Worm (Caenorhabditis elegans) whole organism, L4 larva: Measurements from ENCODE around the gene vps-15.

Experiments
- ama-1 ChIP-seq: fragments of 150-350 bp; optimal IDR thresholded peaks from 2 replicates; lab custom pipeline; 2014; ENCODE audit warnings: inconsistent platforms, mixed read lengths
- hlh-30 ChIP-seq: sonication (generic microtip); optimal IDR thresholded peaks from 2 replicates; lab custom pipeline; 2017; ENCODE audit warnings: antibody characterized with exemption, mild to moderate bottlenecking, missing genetic modification characterization, missing compliant biosample characterization; ENCODE audit not compliant: insufficient read depth
- lin-38 ChIP-seq: fragments of 200-800 bp; sonication (Bioruptor generic); IDR thresholded peaks from 2 replicates; pipeline ENCODE4 v1.3.6; 2022; ENCODE audit warnings: missing genetic modification reagents, missing genetic modification characterization, missing compliant biosample characterization
- nhr-237 ChIP-seq: sonication (generic microtip); optimal IDR thresholded peaks from 2 replicates; lab custom pipeline; 2017; ENCODE audit warnings: missing biosample characterization, missing genetic modification characterization
- nhr-25 ChIP-seq: sonication (generic microtip); optimal IDR thresholded peaks from 2 replicates; lab custom pipeline; 2017; ENCODE audit warnings: missing genetic modification characterization, mild to moderate bottlenecking, missing compliant biosample characterization, antibody characterized with exemption, moderate library complexity, borderline replicate concordance; ENCODE audit not compliant: insufficient read depth
- nhr-42 ChIP-seq: fragments of 200-800 bp; sonication (Bioruptor generic); IDR thresholded peaks from 2 replicates; pipeline ENCODE4 v1.3.6; 2022; ENCODE audit warnings: missing genetic modification characterization, missing compliant biosample characterization
- pqm-1 ChIP-seq: sonication (generic microtip); optimal IDR thresholded peaks from 2 replicates; lab custom pipeline; 2017; ENCODE audit warnings: missing biosample characterization, missing genetic modification characterization
- unc-130 ChIP-seq: sonication (generic microtip); optimal IDR thresholded peaks from 2 replicates; lab custom pipeline; 2016; ENCODE audit warnings: missing genetic modification reagents, missing genetic modification characterization, missing compliant biosample characterization

- TF ChIP-seq pqm-1 (tag; lab: Kevin White, UChicago) (no peak), unc-130 (GFP tag; lab: Kevin White, UChicago) (no peak), ama-1 (lab: Kevin White, UChicago) (no peak), hlh-30 (tag; lab: Kevin White, UChicago) (no peak), nhr-42 (GFP tag; lab: Robert Waterston, UW) (no peak), lin-38 (GFP tag; lab: Robert Waterston, UW) (no peak), nhr-25 (tag; lab: Kevin White, UChicago) (no peak), nhr-237 (no peak)
These were observed 19.6 kb upstream of the vps-15 start, which contains the start of gene lin-29 for ce11 chrII:11935266-11935665.
